Fruit fly (Drosophila melanogaster): ENCODE measurements around the gene eff.

The eff gene

dm6 chr3R:14706860-14707259 lies 34.3 kb downstream of the eff start (continued):
- TF ChIP-seq ara (GFP tag; IDR thresholded peaks at IDR 0.05), result peak; percentile 72
- TF ChIP-seq Bgb (GFP tag; IDR thresholded peaks at IDR 0.05; ENCODE audit: partially characterized antibody), result peak; percentile 69
- peak; percentile 43 for TF ChIP-seq Antp (GFP tag; optimal IDR thresholded peaks at IDR 0.05)
- TF ChIP-seq CG32767 (GFP tag; IDR thresholded peaks at IDR 0.05), result peak; percentile 50; the same call in 1 of the 2 replicates
- TF ChIP-seq ken (GFP tag; IDR thresholded peaks at IDR 0.05), result peak; percentile 64; the same call in 2 of the 3 replicates
- TF ChIP-seq al (GFP tag; IDR thresholded peaks at IDR 0.05), result peak; percentile 74
- TF ChIP-seq Optix (GFP tag; IDR thresholded peaks at IDR 0.05), result peak; percentile 71
- TF ChIP-seq CG18476 (GFP tag; optimal IDR thresholded peaks at IDR 0.05), result no peak
- peak; percentile 67; the same call in 2 of the 4 replicates for TF ChIP-seq Gug (GFP tag; IDR thresholded peaks at IDR 0.05)
- no peak for TF ChIP-seq Kr (GFP tag; optimal IDR thresholded peaks at IDR 0.05)
- no peak for TF ChIP-seq CG15479 (GFP tag; optimal IDR thresholded peaks at IDR 0.05)
- no peak for TF ChIP-seq GATAe (GFP tag; conservative IDR thresholded peaks at IDR 0.05)
- no peak for TF ChIP-seq pita (GFP tag; optimal IDR thresholded peaks at IDR 0.05)
- TF ChIP-seq BtbVII (GFP tag; optimal IDR thresholded peaks at IDR 0.05), result peak; percentile 28
- no peak; the same call in 1 of the 2 replicates for TF ChIP-seq gt (GFP tag; IDR thresholded peaks at IDR 0.05)
- peak; percentile 74 for TF ChIP-seq dmrt99B (tag; optimal IDR thresholded peaks at IDR 0.05)
- no peak for TF ChIP-seq CG3065 (GFP tag; optimal IDR thresholded peaks at IDR 0.05)
- peak; percentile 45; the same call in 1 of the 2 replicates for TF ChIP-seq unc-4 (GFP tag; IDR thresholded peaks at IDR 0.05; ENCODE audit: partially characterized antibody)
- TF ChIP-seq CG7839 (tag; optimal IDR thresholded peaks at IDR 0.05), result peak; percentile 68
- no peak for TF ChIP-seq CG3407 (GFP tag; optimal IDR thresholded peaks at IDR 0.05)
- TF ChIP-seq CG13424 (tag; optimal IDR thresholded peaks at IDR 0.05), result peak; percentile 28
- TF ChIP-seq Mes4 (GFP tag; optimal IDR thresholded peaks at IDR 0.05), result peak; percentile 34
- TF ChIP-seq br (optimal IDR thresholded peaks at IDR 0.05), result no peak
- peak; percentile 51; the same call in 1 of the 2 replicates for TF ChIP-seq CG31441 (GFP tag; IDR thresholded peaks at IDR 0.05)
- TF ChIP-seq tio (GFP tag; optimal IDR thresholded peaks at IDR 0.05), result no peak
- peak; percentile 47; the same call in 1 of the 2 replicates for TF ChIP-seq inv (GFP tag; IDR thresholded peaks at IDR 0.05; ENCODE audit: partially characterized antibody)
- peak; percentile 46; the same call in 1 of the 2 replicates for TF ChIP-seq aop (GFP tag; IDR thresholded peaks at IDR 0.05)
- TF ChIP-seq z (GFP tag; IDR thresholded peaks at IDR 0.05), result no peak
- peak; percentile 49 for TF ChIP-seq E2f2 (GFP tag; IDR thresholded peaks at IDR 0.05)
- TF ChIP-seq gsb-n (tag; optimal IDR thresholded peaks at IDR 0.05), result no peak
- peak; percentile 34; the same call in 1 of the 2 replicates for TF ChIP-seq Lim3 (GFP tag; IDR thresholded peaks at IDR 0.05)
- TF ChIP-seq CG4360 (GFP tag; IDR thresholded peaks at IDR 0.05), result no peak
- TF ChIP-seq CG33213 (GFP tag; optimal IDR thresholded peaks at IDR 0.05), result no peak
- peak; percentile 16 for TF ChIP-seq CG4820 (GFP tag; optimal IDR thresholded peaks at IDR 0.05)
- 0 out of 2 replicates have a peak, but pooled peaks have one; percentile 16 for TF ChIP-seq sim (GFP tag; IDR thresholded peaks at IDR 0.05)
- TF ChIP-seq NC2α (GFP tag; optimal IDR thresholded peaks at IDR 0.05), result no peak
- no peak for TF ChIP-seq crp (GFP tag; optimal IDR thresholded peaks at IDR 0.05)
- TF ChIP-seq Hsf (GFP tag; optimal IDR thresholded peaks at IDR 0.05), result peak; percentile 39
- no peak for TF ChIP-seq CG14965 (GFP tag; optimal IDR thresholded peaks at IDR 0.05; ENCODE audit: borderline replicate concordance)
- no peak for TF ChIP-seq sima (GFP tag; optimal IDR thresholded peaks at IDR 0.05)
- TF ChIP-seq CG14050 (GFP tag; IDR thresholded peaks at IDR 0.05), result peak; percentile 26; the same call in 1 of the 3 replicates
- no peak for TF ChIP-seq Lhr (GFP tag; optimal IDR thresholded peaks at IDR 0.05)
- no peak for TF ChIP-seq hkb (optimal IDR thresholded peaks at IDR 0.05)
- peak; percentile 57; the same call in 1 of the 2 replicates for TF ChIP-seq hkb (GFP tag; IDR thresholded peaks at IDR 0.05)
- TF ChIP-seq nmo (GFP tag; optimal IDR thresholded peaks at IDR 0.05), result peak; percentile 34
- TF ChIP-seq CG12299 (tag; optimal IDR thresholded peaks at IDR 0.05), result peak; percentile 45
- TF ChIP-seq PHDP (tag; optimal IDR thresholded peaks at IDR 0.05), result peak; percentile 63
- peak; percentile 80 for TF ChIP-seq ci (GFP tag; IDR thresholded peaks at IDR 0.05)
- TF ChIP-seq CG1024 (GFP tag; IDR thresholded peaks at IDR 0.05), result no peak
- no peak for TF ChIP-seq kay (GFP tag; optimal IDR thresholded peaks at IDR 0.05)
- TF ChIP-seq CG4730 (GFP tag; IDR thresholded peaks at IDR 0.05), result peak; percentile 56
- no peak for TF ChIP-seq CG18764 (GFP tag; optimal IDR thresholded peaks at IDR 0.05)

All from whole organism, embryonic.